Fruit fly (Drosophila melanogaster) whole organism, adult: ENCODE data around the gene CG12535.

ENCODE experiments used
- CG12768 ChIP-seq: fragments of 200-800 bp; sonication (Bioruptor generic); optimal IDR thresholded peaks from 2 replicates; lab custom pipeline; 2017; ENCODE audit warnings: missing biosample characterization, missing genetic modification characterization, mild to moderate bottlenecking, moderate library complexity, missing genetic modification reagents
- CG14711 ChIP-seq: fragments of 200-800 bp; sonication (Bioruptor generic); optimal IDR thresholded peaks from 2 replicates; lab custom pipeline; 2018; ENCODE audit warnings: missing biosample characterization, mild to moderate bottlenecking, missing genetic modification characterization, moderate library complexity
- CG5204 ChIP-seq: fragments of 200-800 bp; sonication (Bioruptor generic); optimal IDR thresholded peaks from 2 replicates; lab custom pipeline; 2016; ENCODE audit warnings: missing biosample characterization, missing genetic modification characterization
- CG7045 ChIP-seq: fragments of 200-800 bp; sonication (Bioruptor generic); optimal IDR thresholded peaks from 2 replicates; lab custom pipeline; 2017; ENCODE audit warnings: missing biosample characterization, mild to moderate bottlenecking, missing genetic modification characterization
- Crg-1 ChIP-seq: fragments of 200-800 bp; sonication (Bioruptor generic); optimal IDR thresholded peaks from 2 replicates; lab custom pipeline; 2016; ENCODE audit warnings: missing biosample characterization, missing genetic modification characterization
- Hr96 ChIP-seq: fragments of 200-800 bp; sonication (Bioruptor generic); optimal IDR thresholded peaks from 2 replicates; lab custom pipeline; 2016; ENCODE audit warnings: missing biosample characterization, missing genetic modification characterization
- bab1 ChIP-seq: fragments of 200-800 bp; sonication (Bioruptor generic); optimal IDR thresholded peaks from 3 replicates; lab custom pipeline; 2019; ENCODE audit warnings: missing biosample characterization, mild to moderate bottlenecking, missing genetic modification characterization, moderate library complexity
- cnc ChIP-seq, 2 experiments: fragments of >200 bp; optimal IDR thresholded peaks; 2 replicates each; lab custom pipeline; 2017
- kay ChIP-seq: fragments of 200-800 bp; sonication (Bioruptor generic); peaks from one replicate; lab custom pipeline; 2016; ENCODE audit warnings: missing biosample characterization, missing genetic modification characterization, borderline replicate concordance

dm6 chrX:3363676-3364075, 85.1 kb downstream of the CG12535 start:
- TF ChIP-seq kay (GFP tag; lab: Kevin White, UChicago): no peak
- TF ChIP-seq CG12768 (GFP tag; lab: Kevin White, UChicago): no peak
- TF ChIP-seq cnc (optimal IDR thresholded peaks at IDR 0.05; lab: Kevin White, UChicago): no peak
- TF ChIP-seq CG7045 (GFP tag; lab: Kevin White, UChicago): no peak
- no peak for TF ChIP-seq Hr96 (GFP tag; lab: Kevin White, UChicago)
- TF ChIP-seq bab1 (GFP tag; lab: Kevin White, UChicago): no peak
- no peak for TF ChIP-seq CG5204
- TF ChIP-seq CG14711 (tag; lab: Kevin White, UChicago): no peak
- TF ChIP-seq Crg-1 (GFP tag; lab: Kevin White, UChicago): no peak
